Worm (Caenorhabditis elegans) whole organism, young adult: ENCODE measurements around the gene spi-1.

Experiments
- B0019.2 ChIP-seq: fragments of 200-800 bp; sonication (Bioruptor generic); conservative IDR thresholded peaks from 2 replicates; pipeline ENCODE4 v1.3.6; 2022; ENCODE audit warnings: missing genetic modification reagents, missing genetic modification characterization, missing compliant biosample characterization
- B0261.1 ChIP-seq: sonication (generic microtip); optimal IDR thresholded peaks from 2 replicates; lab custom pipeline; 2016; ENCODE audit warnings: mild to moderate bottlenecking, missing genetic modification characterization, moderate library complexity, missing compliant biosample characterization
- C17E4.6 ChIP-seq: fragments of 200-800 bp; sonication (Bioruptor generic); IDR thresholded peaks from 2 replicates; pipeline ENCODE4 v1.3.6; 2022; ENCODE audit warnings: missing genetic modification reagents, missing genetic modification characterization, missing compliant biosample characterization
- F23B12.7 ChIP-seq: sonication (generic microtip); optimal IDR thresholded peaks from 2 replicates; lab custom pipeline; 2017; ENCODE audit warnings: missing genetic modification characterization, mild to moderate bottlenecking, missing compliant biosample characterization, antibody characterized with exemption, moderate library complexity; ENCODE audit not compliant: insufficient read depth
- F37B4.10 ChIP-seq: fragments of 200-800 bp; sonication (Bioruptor generic); IDR thresholded peaks from 2 replicates; pipeline ENCODE4 v1.3.6; 2022; ENCODE audit warnings: missing genetic modification characterization, missing compliant biosample characterization
- F39B2.1 ChIP-seq: fragments of 200-800 bp; sonication (Bioruptor generic); IDR thresholded peaks from 2 replicates; pipeline ENCODE4 v1.3.6; 2022; ENCODE audit warnings: missing genetic modification reagents, missing genetic modification characterization, missing compliant biosample characterization
- K12H6.12 ChIP-seq: fragments of 200-800 bp; sonication (Bioruptor generic); optimal IDR thresholded peaks from 2 replicates; lab custom pipeline; 2018; ENCODE audit warnings: mild to moderate bottlenecking, missing genetic modification characterization, missing compliant biosample characterization
- T07F8.4 ChIP-seq: sonication (generic microtip); optimal IDR thresholded peaks from 2 replicates; lab custom pipeline; 2016; ENCODE audit warnings: mild to moderate bottlenecking, missing genetic modification characterization, moderate library complexity, missing compliant biosample characterization
- T26A5.8 ChIP-seq: sonication (generic microtip); optimal IDR thresholded peaks from 2 replicates; lab custom pipeline; 2016; ENCODE audit warnings: missing genetic modification characterization, missing compliant biosample characterization
- Y53G8AR.9 ChIP-seq: fragments of 200-800 bp; sonication (Bioruptor generic); conservative IDR thresholded peaks from 2 replicates; pipeline ENCODE4 v1.3.6; 2022; ENCODE audit warnings: missing genetic modification reagents, missing genetic modification characterization, missing compliant biosample characterization
- Y67H2A.10 ChIP-seq: fragments of 200-800 bp; sonication (Bioruptor generic); conservative IDR thresholded peaks from 2 replicates; pipeline ENCODE4 v1.3.6; 2022; ENCODE audit warnings: missing genetic modification reagents, missing genetic modification characterization, missing compliant biosample characterization
- Y95B8A.8 ChIP-seq: fragments of 200-800 bp; sonication (Bioruptor generic); IDR thresholded peaks from 2 replicates; pipeline ENCODE4 v1.3.6; 2022; ENCODE audit warnings: missing genetic modification reagents, missing genetic modification characterization, missing compliant biosample characterization
- akir-1 ChIP-seq: fragments of 200-800 bp; sonication (Bioruptor generic); optimal IDR thresholded peaks from 2 replicates; lab custom pipeline; 2018; ENCODE audit warnings: mild to moderate bottlenecking, missing genetic modification characterization, moderate library complexity, missing compliant biosample characterization
- aptf-2 ChIP-seq: fragments of 200-800 bp; sonication (Bioruptor generic); conservative IDR thresholded peaks from 2 replicates; pipeline ENCODE4 v1.3.6; 2022; ENCODE audit warnings: missing genetic modification reagents, missing genetic modification characterization, missing compliant biosample characterization
- atf-7 ChIP-seq: sonication (generic microtip); optimal IDR thresholded peaks from 2 replicates; lab custom pipeline; 2017; ENCODE audit warnings: mild to moderate bottlenecking, missing genetic modification characterization, missing compliant biosample characterization
- athp-1 ChIP-seq: sonication (generic microtip); optimal IDR thresholded peaks from 2 replicates; lab custom pipeline; 2017; ENCODE audit warnings: mild to moderate bottlenecking, missing genetic modification characterization, missing compliant biosample characterization
- attf-3 ChIP-seq: fragments of 200-800 bp; sonication (Bioruptor generic); conservative IDR thresholded peaks from 2 replicates; pipeline ENCODE4 v1.3.6; 2022; ENCODE audit warnings: missing genetic modification reagents, missing genetic modification characterization, missing compliant biosample characterization
- bed-2 ChIP-seq: fragments of 200-800 bp; sonication (Bioruptor generic); IDR thresholded peaks from 2 replicates; pipeline ENCODE4 v1.3.6; 2022; ENCODE audit warnings: missing genetic modification reagents, missing genetic modification characterization, missing compliant biosample characterization
- cebp-1 ChIP-seq, 2 experiments: fragments of 200-800 bp in 1 of 2; sonication (Bioruptor generic) in 1 of 2; sonication (generic microtip) in 1 of 2; IDR thresholded peaks in 1 of 2; optimal IDR thresholded peaks in 1 of 2; 2 replicates each; pipeline versions ENCODE4 v1.3.6 to Lab custom; 2017 to 2022; ENCODE audit warnings: missing compliant biosample characterization in 2 of 2, missing genetic modification characterization in 2 of 2, mild to moderate bottlenecking in 1 of 2, missing genetic modification reagents in 1 of 2, moderate library complexity in 1 of 2
- cebp-2 ChIP-seq: fragments of 200-800 bp; sonication (Bioruptor generic); IDR thresholded peaks from 2 replicates; pipeline ENCODE4 v1.3.6; 2022; ENCODE audit warnings: missing genetic modification characterization, missing compliant biosample characterization
- ceh-27 ChIP-seq: fragments of 200-800 bp; sonication (Bioruptor generic); optimal IDR thresholded peaks from 2 replicates; lab custom pipeline; 2018; ENCODE audit warnings: mild to moderate bottlenecking, missing genetic modification characterization, moderate library complexity, missing compliant biosample characterization
- ceh-40 ChIP-seq: fragments of 200-800 bp; sonication (Bioruptor generic); IDR thresholded peaks from 2 replicates; pipeline ENCODE4 v1.3.6; 2022; ENCODE audit warnings: missing genetic modification characterization, missing compliant biosample characterization
- ceh-58 ChIP-seq: fragments of 200-800 bp; sonication (Bioruptor generic); IDR thresholded peaks from 2 replicates; pipeline ENCODE4 v1.3.6; 2022; ENCODE audit warnings: missing genetic modification characterization, missing compliant biosample characterization
- ceh-79 ChIP-seq: sonication (generic microtip); optimal IDR thresholded peaks from 2 replicates; lab custom pipeline; 2017; ENCODE audit warnings: mild to moderate bottlenecking, missing genetic modification characterization, missing compliant biosample characterization
- egl-44 ChIP-seq: fragments of 200-800 bp; sonication (Bioruptor generic); IDR thresholded peaks from 2 replicates; pipeline ENCODE4 v1.3.6; 2022; ENCODE audit warnings: missing genetic modification reagents, missing genetic modification characterization, missing compliant biosample characterization
- egrh-3 ChIP-seq: fragments of 200-800 bp; sonication (Bioruptor generic); IDR thresholded peaks from 2 replicates; pipeline ENCODE4 v1.3.6; 2022; ENCODE audit warnings: missing genetic modification reagents, missing genetic modification characterization, missing compliant biosample characterization
- ekl-4 ChIP-seq: fragments of 200-800 bp; sonication (Bioruptor generic); IDR thresholded peaks from 2 replicates; pipeline ENCODE4 v1.3.6; 2022; ENCODE audit warnings: missing genetic modification reagents, missing genetic modification characterization, missing compliant biosample characterization
- hlh-12 ChIP-seq: sonication (generic microtip); optimal IDR thresholded peaks from 2 replicates; lab custom pipeline; 2016; ENCODE audit warnings: missing genetic modification characterization, missing compliant biosample characterization
- hlh-26 ChIP-seq: fragments of 200-800 bp; sonication (Bioruptor generic); conservative IDR thresholded peaks from 2 replicates; pipeline ENCODE4 v1.3.6; 2022; ENCODE audit warnings: missing genetic modification reagents, missing genetic modification characterization, missing compliant biosample characterization
- hmg-1.2 ChIP-seq: fragments of 200-800 bp; sonication (Bioruptor generic); IDR thresholded peaks from 2 replicates; pipeline ENCODE4 v1.3.6; 2022; ENCODE audit warnings: missing genetic modification reagents, missing genetic modification characterization, missing compliant biosample characterization
- hmg-20 ChIP-seq: fragments of 200-800 bp; sonication (Bioruptor generic); IDR thresholded peaks from 2 replicates; pipeline ENCODE4 v1.3.6; 2022; ENCODE audit warnings: missing genetic modification reagents, missing genetic modification characterization, missing compliant biosample characterization
- lag-1 ChIP-seq: fragments of 200-800 bp; sonication (Bioruptor generic); IDR thresholded peaks from 2 replicates; pipeline ENCODE4 v1.3.6; 2022; ENCODE audit warnings: missing genetic modification reagents, missing genetic modification characterization, missing compliant biosample characterization
- let-607 ChIP-seq, 2 experiments: fragments of 200-800 bp in 1 of 2; sonication (Bioruptor generic) in 1 of 2; sonication (generic microtip) in 1 of 2; optimal IDR thresholded peaks; 2 replicates each; lab custom pipeline; 2016 to 2018; ENCODE audit warnings: mild to moderate bottlenecking in 2 of 2, missing compliant biosample characterization in 2 of 2, missing genetic modification characterization in 2 of 2, moderate library complexity in 2 of 2, missing genotype in 1 of 2
- lin-54 ChIP-seq: fragments of 200-800 bp; sonication (Bioruptor generic); optimal IDR thresholded peaks from 2 replicates; lab custom pipeline; 2018; ENCODE audit warnings: mild to moderate bottlenecking, missing genetic modification characterization, missing compliant biosample characterization
- madf-10 ChIP-seq: sonication (generic microtip); optimal IDR thresholded peaks from 2 replicates; lab custom pipeline; 2016; ENCODE audit warnings: mild to moderate bottlenecking, missing genetic modification characterization, missing compliant biosample characterization
- madf-6 ChIP-seq: fragments of 200-800 bp; sonication (Bioruptor generic); IDR thresholded peaks from 2 replicates; pipeline ENCODE4 v1.3.6; 2022; ENCODE audit warnings: missing genetic modification reagents, missing genetic modification characterization, missing compliant biosample characterization
- madf-8 ChIP-seq: fragments of 200-800 bp; sonication (Bioruptor generic); conservative IDR thresholded peaks from 2 replicates; pipeline ENCODE4 v1.3.6; 2022; ENCODE audit warnings: missing genetic modification reagents, missing genetic modification characterization, missing compliant biosample characterization
- mes-4 ChIP-seq: sonication (generic microtip); optimal IDR thresholded peaks from 2 replicates; lab custom pipeline; 2016; ENCODE audit warnings: missing genotype, missing genetic modification characterization, missing compliant biosample characterization
- mxl-1 ChIP-seq: sonication (generic microtip); optimal IDR thresholded peaks from 2 replicates; lab custom pipeline; 2016; ENCODE audit warnings: missing genetic modification characterization, missing compliant biosample characterization
- nhr-80 ChIP-seq: sonication (generic microtip); optimal IDR thresholded peaks from 2 replicates; lab custom pipeline; 2016; ENCODE audit warnings: missing genetic modification characterization, missing compliant biosample characterization
- sdz-38 ChIP-seq: sonication (generic microtip); optimal IDR thresholded peaks from 2 replicates; lab custom pipeline; 2016; ENCODE audit warnings: missing genotype, missing genetic modification characterization, missing compliant biosample characterization
- snpc-3.4 ChIP-seq: sonication (generic microtip); optimal IDR thresholded peaks from 2 replicates; lab custom pipeline; 2017; ENCODE audit warnings: missing genetic modification characterization, mild to moderate bottlenecking, missing compliant biosample characterization, antibody characterized with exemption, moderate library complexity, missing genotype, missing genetic modification reagents
- tbp1 ChIP-seq: fragments of 200-800 bp; sonication (Bioruptor generic); optimal IDR thresholded peaks from 2 replicates; lab custom pipeline; 2018; ENCODE audit warnings: mild to moderate bottlenecking, missing genetic modification characterization, missing compliant biosample characterization
- xnd-1 ChIP-seq: sonication (generic microtip); optimal IDR thresholded peaks from 2 replicates; lab custom pipeline; 2016; ENCODE audit warnings: missing genotype, missing genetic modification reagents, missing genetic modification characterization, missing compliant biosample characterization
- ztf-22 ChIP-seq: fragments of 200-800 bp; sonication (Bioruptor generic); optimal IDR thresholded peaks from 2 replicates; lab custom pipeline; 2018; ENCODE audit warnings: mild to moderate bottlenecking, missing genetic modification characterization, moderate library complexity, missing compliant biosample characterization
- ztf-25 ChIP-seq: fragments of 200-800 bp; sonication (Bioruptor generic); IDR thresholded peaks from 2 replicates; pipeline ENCODE4 v1.3.6; 2022; ENCODE audit warnings: missing genetic modification reagents, missing genetic modification characterization, missing compliant biosample characterization
- ztf-6 ChIP-seq: fragments of 200-800 bp; sonication (Bioruptor generic); IDR thresholded peaks from 2 replicates; pipeline ENCODE4 v1.3.6; 2022; ENCODE audit warnings: missing genetic modification reagents, missing genetic modification characterization, missing compliant biosample characterization

The spi-1 gene

ce11 chrII:7478487-7479234 lies 17.4 kb upstream of the spi-1 start, which contains the start of the genes aka-1 and ubc-6:
Gene aka-1 (minus strand): TSS chrII:7478537.
Gene ubc-6 (plus strand): TSS chrII:7479187.
- TF ChIP-seq T07F8.4 (tag; lab: Kevin White, UChicago), result peak; percentile 69
- peak; percentile 96 for TF ChIP-seq ekl-4 (GFP tag; lab: Robert Waterston, UW)
- TF ChIP-seq F37B4.10, result 0 out of 2 replicates have a peak, but pooled peaks have one; percentile 85
- no peak for TF ChIP-seq lag-1
- TF ChIP-seq akir-1 (GFP tag; lab: Kevin White, UChicago), result peak; percentile 56
- peak; percentile 62 for TF ChIP-seq atf-7 (tag; lab: Kevin White, UChicago)
- TF ChIP-seq ceh-27, result peak; percentile 94
- TF ChIP-seq C17E4.6 (GFP tag; lab: Robert Waterston, UW), result peak; percentile 91
- TF ChIP-seq hlh-26 (GFP tag; lab: Robert Waterston, UW), result no peak
- TF ChIP-seq mes-4 (tag; lab: Kevin White, UChicago), result no peak
- peak; percentile 75; the same call in 1 of the 2 replicates for TF ChIP-seq ceh-40 (GFP tag; lab: Robert Waterston, UW)
- peak; percentile 80 for TF ChIP-seq cebp-1 (GFP tag; IDR thresholded peaks at IDR 0.05; lab: Robert Waterston, UW)
- TF ChIP-seq cebp-1 (tag; optimal IDR thresholded peaks at IDR 0.05; lab: Kevin White, UChicago), result peak; percentile 91
- peak; percentile 21 for TF ChIP-seq xnd-1
- TF ChIP-seq egrh-3 (GFP tag; lab: Robert Waterston, UW), result peak; percentile 87
- peak; percentile 89 for TF ChIP-seq aptf-2 (GFP tag; lab: Robert Waterston, UW)
- no peak for TF ChIP-seq ceh-79 (tag; lab: Kevin White, UChicago)
- TF ChIP-seq madf-6, result peak; percentile 87
- peak; percentile 72 for TF ChIP-seq tbp1
- TF ChIP-seq Y67H2A.10 (GFP tag; lab: Robert Waterston, UW), result peak; percentile 92
- TF ChIP-seq hmg-1.2 (GFP tag; lab: Robert Waterston, UW), result peak; percentile 82
- TF ChIP-seq hlh-12, result no peak
- peak; percentile 87; the same call in 1 of the 2 replicates for TF ChIP-seq egl-44 (GFP tag; lab: Robert Waterston, UW)
- TF ChIP-seq attf-3, result peak; percentile 83
- TF ChIP-seq snpc-3.4 (tag; lab: Kevin White, UChicago), result peak; percentile 47
- TF ChIP-seq madf-10 (tag; lab: Kevin White, UChicago), result peak; percentile 91
- peak; percentile 94 for TF ChIP-seq Y95B8A.8 (GFP tag; lab: Robert Waterston, UW)
- TF ChIP-seq ztf-25, result peak; percentile 97
- peak; percentile 97 for TF ChIP-seq B0019.2 (GFP tag; lab: Robert Waterston, UW)
- TF ChIP-seq mxl-1, result no peak
- no peak for TF ChIP-seq F39B2.1
- peak; percentile 69 to 83 for TF ChIP-seq let-607 (tag; optimal IDR thresholded peaks at IDR 0.05; lab: Kevin White, UChicago)
- peak; percentile 91 for TF ChIP-seq ztf-6 (GFP tag; lab: Robert Waterston, UW)
- peak; percentile 72 for TF ChIP-seq F23B12.7 (tag; lab: Kevin White, UChicago)
- TF ChIP-seq lin-54 (GFP tag; lab: Kevin White, UChicago), result peak; percentile 89
- 0 out of 2 replicates have a peak, but pooled peaks have one; percentile 74 for TF ChIP-seq ceh-58
- no peak for TF ChIP-seq sdz-38 (tag; lab: Kevin White, UChicago)
- TF ChIP-seq bed-2, result peak; percentile 89
- TF ChIP-seq athp-1, result peak; percentile 88
- TF ChIP-seq nhr-80 (tag; lab: Kevin White, UChicago), result peak; percentile 86
- TF ChIP-seq Y53G8AR.9, result peak; percentile 91
- peak; percentile 91 for TF ChIP-seq K12H6.12 (tag; lab: Kevin White, UChicago)
- TF ChIP-seq cebp-2 (GFP tag; lab: Robert Waterston, UW), result peak; percentile 78; the same call in 1 of the 2 replicates
- peak; percentile 78 for TF ChIP-seq hmg-20 (GFP tag; lab: Robert Waterston, UW)
- peak; percentile 85 for TF ChIP-seq madf-8 (GFP tag; lab: Robert Waterston, UW)
- TF ChIP-seq B0261.1 (tag; lab: Kevin White, UChicago), result peak; percentile 11
- no peak for TF ChIP-seq T26A5.8
- TF ChIP-seq ztf-22 (GFP tag; lab: Kevin White, UChicago), result peak; percentile 73
